Worm (Caenorhabditis elegans): Measurements from ENCODE around the gene Y24F12A.1.

The Y24F12A.1 gene

ce11 chrIV:11604909-11605308, at the start of gene Y24F12A.1, which contains the start of gene ragc-1:
Y24F12A.1 (plus strand) TSS chrIV:11605254.
ragc-1 (minus strand) TSS chrIV:11604933.
- TF ChIP-seq sea-1 (GFP tag; conservative IDR thresholded peaks at IDR 0.05) (0 out of 2 replicates have a peak, but pooled peaks have one; percentile 57), flt-1 (GFP tag; IDR thresholded peaks at IDR 0.05) (peak; percentile 33; the same call in 1 of the 2 replicates), B0310.2 (tag; optimal IDR thresholded peaks at IDR 0.05) (no peak), hnd-1 (tag; optimal IDR thresholded peaks at IDR 0.05) (no peak), tbx-37 (GFP tag; conservative IDR thresholded peaks at IDR 0.05) (0 out of 2 replicates have a peak, but pooled peaks have one; percentile 29), ceh-36 (tag; optimal IDR thresholded peaks at IDR 0.05) (peak; percentile 62), ets-7 (tag; optimal IDR thresholded peaks at IDR 0.05) (no peak), ama-1 (optimal IDR thresholded peaks at IDR 0.05) (no peak), tra-4 (tag; optimal IDR thresholded peaks at IDR 0.05) (no peak), pes-1 (GFP tag; IDR thresholded peaks at IDR 0.05) (peak; percentile 74), hmg-4 (GFP tag; optimal IDR thresholded peaks at IDR 0.05) (no peak), tbx-11 (GFP tag; IDR thresholded peaks at IDR 0.05) (no peak), scrt-1 (GFP tag; IDR thresholded peaks at IDR 0.05) (0 out of 2 replicates have a peak, but pooled peaks have one; percentile 37), hmbx-1 (tag; optimal IDR thresholded peaks at IDR 0.05) (no peak), aly-1 (tag; optimal IDR thresholded peaks at IDR 0.05) (no peak), ceh-13 (GFP tag; optimal IDR thresholded peaks at IDR 0.05) (no peak), F13C5.2 (tag; optimal IDR thresholded peaks at IDR 0.05) (peak; percentile 16)

ce11 chrIV:11561677-11562076, 43.4 kb upstream of the Y24F12A.1 start, which contains the start of gene F12F6.7:
F12F6.7 (minus strand) TSS chrIV:11561833.
- TF ChIP-seq hmg-4 (GFP tag; optimal IDR thresholded peaks at IDR 0.05) = no peak
- TF ChIP-seq aly-1 (tag; optimal IDR thresholded peaks at IDR 0.05) = no peak
- no peak for TF ChIP-seq F13C5.2 (tag; optimal IDR thresholded peaks at IDR 0.05)
- TF ChIP-seq tbx-11 (GFP tag; IDR thresholded peaks at IDR 0.05) = no peak
- TF ChIP-seq ceh-36 (tag; optimal IDR thresholded peaks at IDR 0.05) = no peak
- TF ChIP-seq B0310.2 (tag; optimal IDR thresholded peaks at IDR 0.05) = no peak
- TF ChIP-seq ets-7 (tag; optimal IDR thresholded peaks at IDR 0.05) = no peak

- no peak for TF ChIP-seq tbx-11 (GFP tag; IDR thresholded peaks at IDR 0.05)
- no peak for TF ChIP-seq pes-1 (GFP tag; IDR thresholded peaks at IDR 0.05)
- no peak for TF ChIP-seq hmg-4 (GFP tag; optimal IDR thresholded peaks at IDR 0.05)
- no peak for TF ChIP-seq ama-1 (optimal IDR thresholded peaks at IDR 0.05)
- no peak for TF ChIP-seq ceh-13 (GFP tag; optimal IDR thresholded peaks at IDR 0.05)
- TF ChIP-seq aly-1 (tag; optimal IDR thresholded peaks at IDR 0.05) = no peak
- TF ChIP-seq scrt-1 (GFP tag; IDR thresholded peaks at IDR 0.05) = no peak
- TF ChIP-seq flt-1 (GFP tag; IDR thresholded peaks at IDR 0.05) = no peak
- TF ChIP-seq sea-1 (GFP tag; conservative IDR thresholded peaks at IDR 0.05) = no peak
- no peak for TF ChIP-seq hnd-1 (tag; optimal IDR thresholded peaks at IDR 0.05)
- no peak for TF ChIP-seq hmbx-1 (tag; optimal IDR thresholded peaks at IDR 0.05)
These were observed 42.0 kb upstream of the Y24F12A.1 start for ce11 chrIV:11563090-11563489.

ce11 chrIV:11565022-11565421, 40.0 kb upstream of the Y24F12A.1 start:
- no peak for TF ChIP-seq ets-7 (tag; optimal IDR thresholded peaks at IDR 0.05)
- TF ChIP-seq aly-1 (tag; optimal IDR thresholded peaks at IDR 0.05) = peak; percentile 33

- peak; percentile 47 for TF ChIP-seq F13C5.2 (tag; optimal IDR thresholded peaks at IDR 0.05)
- no peak for TF ChIP-seq hnd-1 (tag; optimal IDR thresholded peaks at IDR 0.05)
- 0 out of 2 replicates have a peak, but pooled peaks have one; percentile 44 for TF ChIP-seq pes-1 (GFP tag; IDR thresholded peaks at IDR 0.05)
These were observed 38.9 kb upstream of the Y24F12A.1 start, which contains the start of gene sec-24.1 for ce11 chrIV:11566146-11566545. sec-24.1 (minus strand) TSS chrIV:11566194.

ce11 chrIV:11568249-11568940, 36.7 kb upstream of the Y24F12A.1 start:
- TF ChIP-seq hmg-4 (GFP tag; optimal IDR thresholded peaks at IDR 0.05) (no peak), ama-1 (optimal IDR thresholded peaks at IDR 0.05) (no peak), ceh-36 (tag; optimal IDR thresholded peaks at IDR 0.05) (no peak), B0310.2 (tag; optimal IDR thresholded peaks at IDR 0.05) (no peak), ceh-13 (GFP tag; optimal IDR thresholded peaks at IDR 0.05) (no peak), tbx-37 (GFP tag; conservative IDR thresholded peaks at IDR 0.05) (no peak), tbx-11 (GFP tag; IDR thresholded peaks at IDR 0.05) (no peak), scrt-1 (GFP tag; IDR thresholded peaks at IDR 0.05) (no peak), hmbx-1 (tag; optimal IDR thresholded peaks at IDR 0.05) (no peak), flt-1 (GFP tag; IDR thresholded peaks at IDR 0.05) (no peak), pes-1 (GFP tag; IDR thresholded peaks at IDR 0.05) (no peak)

- TF ChIP-seq flt-1 (GFP tag; IDR thresholded peaks at IDR 0.05) (no peak), ceh-36 (tag; optimal IDR thresholded peaks at IDR 0.05) (no peak), aly-1 (tag; optimal IDR thresholded peaks at IDR 0.05) (no peak)
These were observed 35.3 kb upstream of the Y24F12A.1 start for ce11 chrIV:11569795-11570194.

ce11 chrIV:11570200-11570599, 34.9 kb upstream of the Y24F12A.1 start, which contains the start of gene srgp-1:
srgp-1 (plus strand) TSS chrIV:11570500.
- TF ChIP-seq hnd-1 (tag; optimal IDR thresholded peaks at IDR 0.05) (no peak), hmg-4 (GFP tag; optimal IDR thresholded peaks at IDR 0.05) (no peak), sea-1 (GFP tag; conservative IDR thresholded peaks at IDR 0.05) (no peak), ama-1 (optimal IDR thresholded peaks at IDR 0.05) (no peak), ceh-13 (GFP tag; optimal IDR thresholded peaks at IDR 0.05) (no peak), flt-1 (GFP tag; IDR thresholded peaks at IDR 0.05) (no peak), ceh-36 (tag; optimal IDR thresholded peaks at IDR 0.05) (no peak), F13C5.2 (tag; optimal IDR thresholded peaks at IDR 0.05) (no peak), scrt-1 (GFP tag; IDR thresholded peaks at IDR 0.05) (no peak), ets-7 (tag; optimal IDR thresholded peaks at IDR 0.05) (no peak), hmbx-1 (tag; optimal IDR thresholded peaks at IDR 0.05) (no peak), pes-1 (GFP tag; IDR thresholded peaks at IDR 0.05) (no peak), tbx-37 (GFP tag; conservative IDR thresholded peaks at IDR 0.05) (no peak), tbx-11 (GFP tag; IDR thresholded peaks at IDR 0.05) (no peak), B0310.2 (tag; optimal IDR thresholded peaks at IDR 0.05) (no peak), aly-1 (tag; optimal IDR thresholded peaks at IDR 0.05) (no peak), tra-4 (tag; optimal IDR thresholded peaks at IDR 0.05) (no peak)

Measured in whole organism, early embryonic.